Fruit fly (Drosophila melanogaster) whole organism, prepupa: Measurements from ENCODE around the gene CG7320.
A peak's percentile ranks its signal among the peaks of the same experiment; 100 is the strongest.

ENCODE experiments used
- CG10631 ChIP-seq: fragments of 200-800 bp; sonication (Bioruptor generic); optimal IDR thresholded peaks from 2 replicates; lab custom pipeline; 2016; ENCODE audit warnings: missing biosample characterization, missing genetic modification characterization
- CG10669 ChIP-seq: fragments of 200-800 bp; sonication (Bioruptor generic); optimal IDR thresholded peaks from 3 replicates; lab custom pipeline; 2018; ENCODE audit warnings: missing biosample characterization, mild to moderate bottlenecking, missing genetic modification characterization, moderate library complexity
- CG11294 ChIP-seq: fragments of 200-800 bp; sonication (Bioruptor generic); IDR thresholded peaks from 2 replicates; pipeline ENCODE4 v1.3.6; 2022; ENCODE audit warnings: missing biosample characterization, missing genetic modification characterization
- CG11762 ChIP-seq: fragments of 200-800 bp; sonication (Bioruptor generic); optimal IDR thresholded peaks from 3 replicates; lab custom pipeline; 2016; ENCODE audit warnings: missing biosample characterization, missing genetic modification characterization; ENCODE audit not compliant: insufficient read depth
- CG11902 ChIP-seq: fragments of 200-800 bp; sonication (Bioruptor generic); optimal IDR thresholded peaks from 3 replicates; lab custom pipeline; 2016; ENCODE audit warnings: missing biosample characterization, missing genetic modification characterization
- CG15336 ChIP-seq: fragments of 200-800 bp; sonication (Bioruptor generic); IDR thresholded peaks from 2 replicates; pipeline ENCODE4 v1.3.6; 2022; ENCODE audit warnings: missing biosample characterization, missing genetic modification characterization
- CG1621 ChIP-seq: fragments of 200-800 bp; sonication (Bioruptor generic); optimal IDR thresholded peaks from 3 replicates; lab custom pipeline; 2018; ENCODE audit warnings: missing biosample characterization, mild to moderate bottlenecking, missing genetic modification characterization
- CG16779 ChIP-seq: fragments of 200-800 bp; sonication (Bioruptor generic); optimal IDR thresholded peaks from 3 replicates; lab custom pipeline; 2017; ENCODE audit warnings: missing biosample characterization, mild to moderate bottlenecking, missing genetic modification characterization
- CG3032 ChIP-seq: fragments of 200-800 bp; optimal IDR thresholded peaks from 2 replicates; lab custom pipeline; 2019; ENCODE audit warnings: missing biosample characterization, mild to moderate bottlenecking, missing genetic modification characterization, moderate library complexity
- CG31627 ChIP-seq: fragments of 200-800 bp; sonication (Bioruptor generic); optimal IDR thresholded peaks from 3 replicates; lab custom pipeline; 2016; ENCODE audit warnings: missing biosample characterization, missing genetic modification characterization
- CG32006 ChIP-seq: fragments of 200-800 bp; sonication (Bioruptor generic); optimal IDR thresholded peaks from 3 replicates; lab custom pipeline; 2017; ENCODE audit warnings: missing biosample characterization, mild to moderate bottlenecking, missing genetic modification characterization
- CG34406 ChIP-seq: fragments of 200-800 bp; sonication (Bioruptor generic); optimal IDR thresholded peaks from 3 replicates; lab custom pipeline; 2016; ENCODE audit warnings: missing biosample characterization, missing genetic modification characterization
- CG4318 ChIP-seq: fragments of 200-800 bp; sonication (Bioruptor generic); optimal IDR thresholded peaks from 3 replicates; lab custom pipeline; 2017; ENCODE audit warnings: missing biosample characterization, mild to moderate bottlenecking, missing genetic modification characterization
- CG6163 ChIP-seq: fragments of 200-800 bp; sonication (Bioruptor generic); IDR thresholded peaks from 3 replicates; pipeline ENCODE4 v1.3.6; 2022; ENCODE audit warnings: missing biosample characterization, missing genetic modification characterization
- CG6276 ChIP-seq: fragments of 200-800 bp; sonication (Bioruptor generic); optimal IDR thresholded peaks from 2 replicates; lab custom pipeline; 2017; ENCODE audit warnings: missing biosample characterization, mild to moderate bottlenecking, missing genetic modification characterization
- CG6792 ChIP-seq: fragments of 200-800 bp; sonication (Bioruptor generic); optimal IDR thresholded peaks from 3 replicates; lab custom pipeline; 2016; ENCODE audit warnings: missing biosample characterization, missing genetic modification characterization
- CG6808 ChIP-seq: fragments of 200-800 bp; sonication (Bioruptor generic); optimal IDR thresholded peaks from 3 replicates; lab custom pipeline; 2017; ENCODE audit warnings: missing biosample characterization, missing genetic modification characterization, mild to moderate bottlenecking, moderate library complexity, missing genetic modification reagents
- CG6854 ChIP-seq: fragments of 200-800 bp; sonication (Bioruptor generic); optimal IDR thresholded peaks from 2 replicates; lab custom pipeline; 2017; ENCODE audit warnings: missing biosample characterization, mild to moderate bottlenecking, missing genetic modification characterization
- CG8119 ChIP-seq: fragments of 200-800 bp; sonication (Bioruptor generic); IDR thresholded peaks from 3 replicates; pipeline ENCODE4 v1.3.6; 2022; ENCODE audit warnings: missing biosample characterization, missing genetic modification characterization
- CG8632 ChIP-seq: fragments of 200-800 bp; sonication (Bioruptor generic); optimal IDR thresholded peaks from 3 replicates; lab custom pipeline; 2016; ENCODE audit warnings: missing biosample characterization, missing genetic modification characterization
- CG9139 ChIP-seq: fragments of 200-800 bp; sonication (Bioruptor generic); optimal IDR thresholded peaks from 3 replicates; lab custom pipeline; 2017; ENCODE audit warnings: missing biosample characterization, mild to moderate bottlenecking, missing genetic modification characterization
- Eip75B ChIP-seq: fragments of 200-800 bp; sonication (Bioruptor generic); optimal IDR thresholded peaks from 3 replicates; lab custom pipeline; 2016; ENCODE audit warnings: missing biosample characterization, missing genetic modification characterization
- Eip78C ChIP-seq: fragments of 200-800 bp; sonication (Bioruptor generic); peaks from one replicate; lab custom pipeline; 2016; ENCODE audit warnings: missing biosample characterization, missing genetic modification characterization
- Ets21C ChIP-seq: fragments of 200-800 bp; sonication (Bioruptor generic); optimal IDR thresholded peaks from 3 replicates; lab custom pipeline; 2016; ENCODE audit warnings: missing biosample characterization, missing genetic modification characterization
- Ets96B ChIP-seq: fragments of 200-800 bp; optimal IDR thresholded peaks from 2 replicates; lab custom pipeline; 2019; ENCODE audit warnings: missing biosample characterization, mild to moderate bottlenecking, missing genetic modification characterization, moderate library complexity
- Gug ChIP-seq: fragments of 200-800 bp; sonication (Bioruptor generic); IDR thresholded peaks from 2 replicates; pipeline ENCODE4 v1.3.6; 2022; ENCODE audit warnings: missing biosample characterization, missing genetic modification characterization
- Hr38 ChIP-seq: sonication (Bioruptor generic); optimal IDR thresholded peaks from 2 replicates; lab custom pipeline; 2016; ENCODE audit warnings: missing biosample characterization, missing genetic modification characterization
- Hr4 ChIP-seq: fragments of 200-800 bp; sonication (Bioruptor generic); optimal IDR thresholded peaks from 3 replicates; lab custom pipeline; 2016; ENCODE audit warnings: missing biosample characterization, missing genetic modification characterization
- Lpt ChIP-seq: fragments of 200-800 bp; sonication (Bioruptor generic); optimal IDR thresholded peaks from 3 replicates; lab custom pipeline; 2016; ENCODE audit warnings: missing biosample characterization, missing genetic modification characterization
- Met ChIP-seq: fragments of 200-800 bp; sonication (Bioruptor generic); optimal IDR thresholded peaks from 3 replicates; lab custom pipeline; 2016; ENCODE audit warnings: missing biosample characterization, missing genetic modification characterization
- OdsH ChIP-seq: fragments of 200-800 bp; sonication (Bioruptor generic); optimal IDR thresholded peaks from 3 replicates; lab custom pipeline; 2016; ENCODE audit warnings: missing biosample characterization, missing genetic modification characterization
- Smox ChIP-seq: fragments of 200-800 bp; sonication (Bioruptor generic); optimal IDR thresholded peaks from 3 replicates; lab custom pipeline; 2016; ENCODE audit warnings: missing biosample characterization, missing genetic modification characterization
- Sox102F ChIP-seq: fragments of 200-800 bp; sonication (Bioruptor generic); optimal IDR thresholded peaks from 2 replicates; lab custom pipeline; 2016; ENCODE audit warnings: missing biosample characterization, mild to moderate bottlenecking, missing genetic modification characterization
- Sox14 ChIP-seq: fragments of 200-800 bp; sonication (Bioruptor generic); optimal IDR thresholded peaks from 3 replicates; lab custom pipeline; 2016; ENCODE audit warnings: missing biosample characterization, missing genetic modification characterization
- achi ChIP-seq: fragments of 200-800 bp; sonication (Bioruptor generic); optimal IDR thresholded peaks from 3 replicates; lab custom pipeline; 2016; ENCODE audit warnings: missing biosample characterization, missing genetic modification characterization
- cyc ChIP-seq: fragments of 200-800 bp; sonication (Bioruptor generic); optimal IDR thresholded peaks from 3 replicates; lab custom pipeline; 2016; ENCODE audit warnings: missing biosample characterization, missing genetic modification characterization
- dsx ChIP-seq: fragments of 200-800 bp; optimal IDR thresholded peaks from 3 replicates; lab custom pipeline; 2019; ENCODE audit warnings: missing biosample characterization, mild to moderate bottlenecking, missing genetic modification characterization, moderate library complexity; ENCODE audit not compliant: poor library complexity, severe bottlenecking
- eg ChIP-seq: fragments of 200-800 bp; sonication (Bioruptor generic); IDR thresholded peaks from 3 replicates; pipeline ENCODE4 v1.3.6; 2022; ENCODE audit warnings: missing biosample characterization, missing genetic modification characterization
- esn ChIP-seq: fragments of 200-800 bp; sonication (Bioruptor generic); optimal IDR thresholded peaks from 2 replicates; lab custom pipeline; 2016; ENCODE audit warnings: missing biosample characterization, mild to moderate bottlenecking, missing genetic modification characterization, moderate library complexity
- fd59A ChIP-seq: fragments of 200-800 bp; sonication (Bioruptor generic); optimal IDR thresholded peaks from 2 replicates; lab custom pipeline; 2017; ENCODE audit warnings: missing biosample characterization, mild to moderate bottlenecking, missing genetic modification characterization, missing genetic modification reagents
- fd85E ChIP-seq: fragments of 200-800 bp; sonication (Bioruptor generic); optimal IDR thresholded peaks from 3 replicates; lab custom pipeline; 2016; ENCODE audit warnings: missing biosample characterization, missing genetic modification characterization
- fkh ChIP-seq: fragments of 200-800 bp; sonication (Bioruptor generic); optimal IDR thresholded peaks from 3 replicates; lab custom pipeline; 2017; ENCODE audit warnings: missing biosample characterization, mild to moderate bottlenecking, missing genetic modification characterization, moderate library complexity
- lz ChIP-seq: fragments of 200-800 bp; sonication (Bioruptor generic); optimal IDR thresholded peaks from 3 replicates; lab custom pipeline; 2016; ENCODE audit warnings: missing biosample characterization, missing genetic modification characterization
- net ChIP-seq: fragments of 200-800 bp; sonication (Bioruptor generic); optimal IDR thresholded peaks from 3 replicates; lab custom pipeline; 2016; ENCODE audit warnings: missing biosample characterization, missing genetic modification characterization
- pdm3 ChIP-seq: fragments of 200-800 bp; sonication (Bioruptor generic); optimal IDR thresholded peaks from 3 replicates; lab custom pipeline; 2016; ENCODE audit warnings: missing biosample characterization, missing genetic modification characterization
- salr ChIP-seq, 2 experiments: fragments of 200-800 bp; sonication (Bioruptor generic); optimal IDR thresholded peaks; 3 replicates each; lab custom pipeline; 2016 to 2018; ENCODE audit warnings: missing biosample characterization in 2 of 2, missing genetic modification characterization in 2 of 2, mild to moderate bottlenecking in 1 of 2
- spab ChIP-seq: fragments of 200-800 bp; sonication (Bioruptor generic); optimal IDR thresholded peaks from 2 replicates; lab custom pipeline; 2017; ENCODE audit warnings: missing biosample characterization, mild to moderate bottlenecking, missing genetic modification characterization, missing genetic modification reagents
- ss ChIP-seq, 2 experiments: fragments of 200-800 bp; sonication (Bioruptor generic); optimal IDR thresholded peaks; 2 replicates in 1 of 2; 3 replicates in 1 of 2; lab custom pipeline; 2017 to 2018; ENCODE audit warnings: mild to moderate bottlenecking in 2 of 2, missing biosample characterization in 2 of 2, missing genetic modification characterization in 2 of 2, moderate library complexity in 1 of 2
- svp ChIP-seq: fragments of 200-800 bp; sonication (Bioruptor generic); peaks from one replicate; lab custom pipeline; 2016; ENCODE audit warnings: missing biosample characterization, missing genetic modification characterization
- topi ChIP-seq: fragments of 200-800 bp; sonication (Bioruptor generic); optimal IDR thresholded peaks from 3 replicates; lab custom pipeline; 2016; ENCODE audit warnings: missing biosample characterization, missing genetic modification characterization

CG7320 gene

DNA sequence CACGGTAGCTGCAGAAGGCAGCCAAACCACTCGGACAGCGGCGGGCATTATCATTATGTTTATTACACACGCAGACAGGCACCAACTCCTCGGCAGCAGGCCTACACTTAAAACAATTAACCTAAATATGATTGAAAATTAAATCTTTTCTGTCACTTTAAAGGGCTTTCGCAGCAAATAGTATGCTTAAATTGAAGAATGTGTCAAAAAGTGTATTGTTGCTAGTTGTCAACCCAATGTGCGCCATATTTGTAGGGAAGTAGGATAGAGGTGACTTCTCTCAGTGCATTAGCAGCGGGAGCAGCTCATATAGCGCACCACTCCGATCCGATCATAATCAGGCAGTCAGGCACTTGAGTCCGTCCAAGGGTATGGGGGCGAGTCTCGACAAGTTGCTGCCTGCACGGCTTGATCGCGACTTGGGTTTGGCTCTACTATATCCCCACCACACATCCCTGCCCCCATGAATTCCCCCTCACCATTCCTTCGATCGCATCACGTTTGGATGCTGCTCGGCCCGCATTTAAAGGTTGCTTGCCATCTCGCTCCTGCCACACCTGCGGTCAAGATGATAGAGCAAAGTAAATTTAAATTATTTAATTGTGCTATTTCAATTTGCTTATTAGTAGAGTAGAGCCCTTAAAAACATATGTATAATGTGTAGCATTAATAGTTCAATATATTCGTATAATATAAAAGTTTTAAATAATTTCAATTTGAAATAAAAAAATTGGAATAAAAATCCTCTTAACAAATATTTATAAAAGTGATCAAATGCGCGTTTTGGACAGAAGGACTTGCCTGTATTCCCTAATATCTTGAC, 34.7 kb downstream of the CG7320 start:
- TF ChIP-seq Ets21C (peak; percentile 97), Ets96B (tag; lab: Kevin White, UChicago) (peak; percentile 96), dsx (GFP tag; lab: Kevin White, UChicago) (peak; percentile 94), CG6854 (GFP tag; lab: Kevin White, UChicago) (peak; percentile 91), Hr4 (GFP tag; lab: Kevin White, UChicago) (peak; percentile 94), fkh (no peak), CG32006 (GFP tag; lab: Kevin White, UChicago) (peak; percentile 92), ss (GFP tag; optimal IDR thresholded peaks at IDR 0.05; lab: Kevin White, UChicago) (peak; percentile 94 to 96), CG8632 (GFP tag; lab: Kevin White, UChicago) (peak; percentile 95), topi (GFP tag; lab: Kevin White, UChicago) (peak; percentile 97), CG8119 (peak; percentile 96), CG4318 (GFP tag; lab: Kevin White, UChicago) (peak; percentile 88), Gug (peak; percentile 91), lz (GFP tag; lab: Kevin White, UChicago) (peak; percentile 98), achi (GFP tag; lab: Kevin White, UChicago) (peak; percentile 96), CG1621 (tag; lab: Kevin White, UChicago) (peak; percentile 98), spab (GFP tag; lab: Kevin White, UChicago) (peak; percentile 94), pdm3 (GFP tag; lab: Kevin White, UChicago) (peak; percentile 98), esn (GFP tag; lab: Kevin White, UChicago) (peak; percentile 97), salr (GFP tag; optimal IDR thresholded peaks at IDR 0.05; lab: Kevin White, UChicago) (peak; percentile 92 to 99), eg (GFP tag; lab: Robert Waterston, UW) (peak; percentile 96), Sox14 (GFP tag; lab: Kevin White, UChicago) (peak; percentile 99), Lpt (GFP tag; lab: Kevin White, UChicago) (peak; percentile 91), CG11294 (GFP tag; lab: Robert Waterston, UW) (peak; percentile 85), CG31627 (peak; percentile 98), Smox (peak; percentile 97), fd85E (peak; percentile 93), CG9139 (GFP tag; lab: Kevin White, UChicago) (peak; percentile 92), CG10631 (GFP tag; lab: Kevin White, UChicago) (peak; percentile 98), fd59A (GFP tag; lab: Kevin White, UChicago) (peak; percentile 97), Eip75B (peak; percentile 98), OdsH (GFP tag; lab: Kevin White, UChicago) (peak; percentile 96), CG10669 (GFP tag; lab: Kevin White, UChicago) (peak; percentile 96), net (GFP tag; lab: Kevin White, UChicago) (peak; percentile 93), cyc (peak; percentile 97), CG15336 (GFP tag; lab: Robert Waterston, UW) (peak; percentile 96), Met (GFP tag; lab: Kevin White, UChicago) (peak; percentile 98), Eip78C (GFP tag; lab: Kevin White, UChicago) (peak; percentile 99), CG6808 (GFP tag; lab: Kevin White, UChicago) (peak; percentile 92), CG6276 (GFP tag; lab: Kevin White, UChicago) (peak; percentile 91), CG3032 (tag; lab: Kevin White, UChicago) (peak; percentile 97), CG11762 (GFP tag; lab: Kevin White, UChicago) (peak; percentile 97), CG16779 (tag; lab: Kevin White, UChicago) (peak; percentile 91), CG6792 (GFP tag; lab: Kevin White, UChicago) (peak; percentile 98), svp (peak; percentile 98), CG6163 (peak; percentile 98), CG11902 (peak; percentile 96), Hr38 (GFP tag; lab: Kevin White, UChicago) (peak; percentile 65), Sox102F (GFP tag; lab: Kevin White, UChicago) (peak; percentile 97), CG34406 (GFP tag; lab: Kevin White, UChicago) (peak; percentile 95)
